Fruit fly (Drosophila melanogaster) whole organism, embryonic: Measurements from ENCODE around the gene Trpgamma.

ENCODE experiments used
- Abd-B ChIP-seq: fragments of 200-800 bp; sonication (Bioruptor generic); optimal IDR thresholded peaks from 2 replicates; lab custom pipeline; 2018; ENCODE audit warnings: missing biosample characterization, mild to moderate bottlenecking, missing genetic modification characterization, moderate library complexity
- Antp ChIP-seq: fragments of 200-800 bp; sonication (Bioruptor generic); optimal IDR thresholded peaks from 3 replicates; lab custom pipeline; 2016; ENCODE audit warnings: missing biosample characterization, missing genetic modification characterization
- Bdp1 ChIP-seq: fragments of 200-800 bp; sonication (Bioruptor generic); optimal IDR thresholded peaks from 3 replicates; lab custom pipeline; 2016; ENCODE audit warnings: missing biosample characterization, missing genetic modification characterization
- CG10209 ChIP-seq: fragments of 200-800 bp; sonication (Bioruptor generic); optimal IDR thresholded peaks from 3 replicates; lab custom pipeline; 2017; ENCODE audit warnings: missing biosample characterization, mild to moderate bottlenecking, missing genetic modification characterization, missing genetic modification reagents
- CG10543 ChIP-seq: fragments of 200-800 bp; sonication (Bioruptor generic); optimal IDR thresholded peaks from 3 replicates; lab custom pipeline; 2017; ENCODE audit warnings: missing biosample characterization, mild to moderate bottlenecking, missing genetic modification characterization, moderate library complexity
- CG11085 ChIP-seq: fragments of 200-800 bp; sonication (Bioruptor generic); IDR thresholded peaks from 2 replicates; pipeline ENCODE4 v1.3.6; 2022; ENCODE audit warnings: missing biosample characterization, missing genetic modification characterization
- CG13123 ChIP-seq: fragments of 200-800 bp; sonication (Bioruptor generic); optimal IDR thresholded peaks from 2 replicates; lab custom pipeline; 2016; ENCODE audit warnings: missing biosample characterization, missing genetic modification characterization
- CG13624 ChIP-seq: fragments of 200-800 bp; sonication (Bioruptor generic); optimal IDR thresholded peaks from 2 replicates; lab custom pipeline; 2016; ENCODE audit warnings: missing biosample characterization, missing genetic modification characterization
- CG1602 ChIP-seq: fragments of 200-800 bp; sonication (Bioruptor generic); optimal IDR thresholded peaks from 3 replicates; lab custom pipeline; 2016; ENCODE audit warnings: missing biosample characterization, missing genetic modification characterization
- CG17359 ChIP-seq: fragments of 200-800 bp; sonication (Bioruptor generic); optimal IDR thresholded peaks from 3 replicates; lab custom pipeline; 2018; ENCODE audit warnings: missing biosample characterization, mild to moderate bottlenecking, missing genetic modification characterization, moderate library complexity
- CG17829 ChIP-seq: fragments of 200-800 bp; optimal IDR thresholded peaks from 2 replicates; lab custom pipeline; 2019; ENCODE audit warnings: missing biosample characterization, mild to moderate bottlenecking, missing genetic modification characterization, moderate library complexity
- CG2129 ChIP-seq: fragments of 200-800 bp; sonication (Bioruptor generic); IDR thresholded peaks from 2 replicates; pipeline ENCODE4 v1.3.6; 2022; ENCODE audit warnings: missing biosample characterization, missing genetic modification characterization; ENCODE audit not compliant: partially characterized antibody
- CG2678 ChIP-seq: fragments of 200-800 bp; sonication (Bioruptor generic); optimal IDR thresholded peaks from 3 replicates; lab custom pipeline; 2019; ENCODE audit warnings: missing biosample characterization, mild to moderate bottlenecking, missing genetic modification characterization, moderate library complexity
- CG3281 ChIP-seq: fragments of 200-800 bp; sonication (Bioruptor generic); optimal IDR thresholded peaks from 3 replicates; lab custom pipeline; 2017; ENCODE audit warnings: missing biosample characterization, mild to moderate bottlenecking, missing genetic modification characterization
- CG33557 ChIP-seq: fragments of 200-800 bp; sonication (Bioruptor generic); optimal IDR thresholded peaks from 2 replicates; lab custom pipeline; 2019; ENCODE audit warnings: missing biosample characterization, mild to moderate bottlenecking, missing genetic modification characterization, moderate library complexity
- CG34422 ChIP-seq: fragments of 200-800 bp; sonication (Bioruptor generic); IDR thresholded peaks from 3 replicates; pipeline ENCODE4 v1.3.6; 2022; ENCODE audit warnings: missing biosample characterization, missing genetic modification characterization
- CG4328 ChIP-seq: fragments of 200-800 bp; sonication (Bioruptor generic); optimal IDR thresholded peaks from 3 replicates; lab custom pipeline; 2017; ENCODE audit warnings: missing biosample characterization, missing genetic modification reagents, missing genetic modification characterization
- CG7357 ChIP-seq: fragments of 200-800 bp; sonication (Bioruptor generic); IDR thresholded peaks from 3 replicates; pipeline ENCODE4 v1.3.6; 2022; ENCODE audit warnings: missing biosample characterization, missing genetic modification characterization
- CG7786 ChIP-seq: fragments of 200-800 bp; sonication (Bioruptor generic); optimal IDR thresholded peaks from 2 replicates; lab custom pipeline; 2016; ENCODE audit warnings: missing biosample characterization, missing genetic modification characterization
- CG7839 ChIP-seq: fragments of 200-800 bp; sonication (Bioruptor generic); optimal IDR thresholded peaks from 3 replicates; lab custom pipeline; 2018; ENCODE audit warnings: missing biosample characterization, mild to moderate bottlenecking, missing genetic modification characterization, moderate library complexity
- CG9817 ChIP-seq: fragments of 200-800 bp; sonication (Bioruptor generic); optimal IDR thresholded peaks from 2 replicates; lab custom pipeline; 2018; ENCODE audit warnings: missing biosample characterization, mild to moderate bottlenecking, missing genetic modification characterization, moderate library complexity
- CoRest ChIP-seq: fragments of 200-800 bp; sonication (Bioruptor generic); optimal IDR thresholded peaks from 3 replicates; lab custom pipeline; 2018; ENCODE audit warnings: missing biosample characterization, mild to moderate bottlenecking, missing genetic modification characterization, moderate library complexity
- Dfd ChIP-seq, 2 experiments: fragments of >200 bp; optimal IDR thresholded peaks; 2 replicates each; lab custom pipeline; 2017; ENCODE audit warnings: missing biosample characterization in 2 of 2, missing genetic modification characterization in 2 of 2
- GATAe ChIP-seq: fragments of 200-800 bp; sonication (Bioruptor generic); conservative IDR thresholded peaks from 2 replicates; pipeline ENCODE4 v1.3.6; 2022; ENCODE audit warnings: missing biosample characterization, missing genetic modification characterization
- Hand ChIP-seq: fragments of 200-800 bp; sonication (Bioruptor generic); optimal IDR thresholded peaks from 2 replicates; lab custom pipeline; 2017; ENCODE audit warnings: mild to moderate bottlenecking, missing biosample characterization, missing genetic modification reagents, missing genetic modification characterization
- Kr ChIP-seq: fragments of 200-800 bp; sonication (Bioruptor generic); optimal IDR thresholded peaks from 2 replicates; lab custom pipeline; 2017; ENCODE audit warnings: missing biosample characterization, mild to moderate bottlenecking, missing genetic modification characterization
- Ravus ChIP-seq: fragments of 200-800 bp; sonication (Bioruptor generic); IDR thresholded peaks from 2 replicates; pipeline ENCODE4 v1.3.6; 2022; ENCODE audit warnings: missing biosample characterization, missing genetic modification characterization
- Sin3A ChIP-seq: fragments of >200 bp; optimal IDR thresholded peaks from 2 replicates; lab custom pipeline; 2018
- Sox102F ChIP-seq: fragments of 200-800 bp; sonication (Bioruptor generic); optimal IDR thresholded peaks from 2 replicates; lab custom pipeline; 2018; ENCODE audit warnings: missing biosample characterization, mild to moderate bottlenecking, missing genetic modification characterization, moderate library complexity
- Spps ChIP-seq: fragments of 200-800 bp; sonication (Bioruptor generic); optimal IDR thresholded peaks from 2 replicates; lab custom pipeline; 2018; ENCODE audit warnings: missing biosample characterization, mild to moderate bottlenecking, missing genetic modification characterization
- ato ChIP-seq: fragments of 200-800 bp; sonication (Bioruptor generic); IDR thresholded peaks from 2 replicates; pipeline ENCODE4 v1.3.6; 2022; ENCODE audit warnings: missing biosample characterization, missing genetic modification characterization; ENCODE audit not compliant: partially characterized antibody
- az2 ChIP-seq: fragments of 200-800 bp; sonication (Bioruptor generic); optimal IDR thresholded peaks from 3 replicates; lab custom pipeline; 2016; ENCODE audit warnings: missing biosample characterization, missing genetic modification characterization
- bab2 ChIP-seq: fragments of 200-800 bp; sonication (Bioruptor generic); optimal IDR thresholded peaks from 2 replicates; lab custom pipeline; 2016; ENCODE audit warnings: missing biosample characterization, missing genetic modification characterization
- bowl ChIP-seq: fragments of 200-800 bp; sonication (Bioruptor generic); IDR thresholded peaks from 2 replicates; pipeline ENCODE4 v1.3.6; 2022; ENCODE audit warnings: missing biosample characterization, missing genetic modification characterization
- br ChIP-seq: fragments of >200 bp; optimal IDR thresholded peaks from 2 replicates; lab custom pipeline; 2017
- fru ChIP-seq: fragments of >200 bp; optimal IDR thresholded peaks from 2 replicates; lab custom pipeline; 2017
- grn ChIP-seq: fragments of 200-800 bp; sonication (Bioruptor generic); optimal IDR thresholded peaks from 3 replicates; lab custom pipeline; 2017; ENCODE audit warnings: missing biosample characterization, missing genetic modification characterization
- kni ChIP-seq: fragments of 200-800 bp; sonication (Bioruptor generic); optimal IDR thresholded peaks from 3 replicates; lab custom pipeline; 2017; ENCODE audit warnings: mild to moderate bottlenecking, missing biosample characterization, missing genetic modification reagents, missing genetic modification characterization
- luna ChIP-seq: fragments of 200-800 bp; sonication (Bioruptor generic); optimal IDR thresholded peaks from 2 replicates; lab custom pipeline; 2016; ENCODE audit warnings: missing biosample characterization, missing genetic modification characterization
- odd ChIP-seq: fragments of 200-800 bp; sonication (Bioruptor generic); optimal IDR thresholded peaks from 2 replicates; lab custom pipeline; 2017; ENCODE audit warnings: missing biosample characterization, mild to moderate bottlenecking, missing genetic modification characterization
- pan ChIP-seq, 4 experiments: fragments of >200 bp in 3 of 4; fragments of 200-800 bp in 1 of 4; sonication (Bioruptor generic) in 1 of 4; optimal IDR thresholded peaks in 3 of 4; IDR thresholded peaks in 1 of 4; 2 replicates each; pipeline versions ENCODE4 v1.3.6 to Lab custom; 2017 to 2022; ENCODE audit warnings: missing biosample characterization in 2 of 4, missing genetic modification characterization in 2 of 4, mixed read lengths in 1 of 4
- phol ChIP-seq: fragments of 200-800 bp; sonication (Bioruptor generic); optimal IDR thresholded peaks from 3 replicates; lab custom pipeline; 2018; ENCODE audit warnings: missing biosample characterization, mild to moderate bottlenecking, missing genetic modification characterization, moderate library complexity
- psq ChIP-seq: fragments of 200-800 bp; sonication (Bioruptor generic); optimal IDR thresholded peaks from 2 replicates; lab custom pipeline; 2017; ENCODE audit warnings: missing biosample characterization, missing genetic modification characterization
- sim ChIP-seq: fragments of 200-800 bp; sonication (Bioruptor generic); IDR thresholded peaks from 2 replicates; pipeline ENCODE4 v1.3.6; 2022; ENCODE audit warnings: missing biosample characterization, missing genetic modification characterization
- so ChIP-seq: fragments of 200-800 bp; sonication (Bioruptor generic); IDR thresholded peaks from 3 replicates; pipeline ENCODE4 v1.3.6; 2022; ENCODE audit warnings: missing biosample characterization, missing genetic modification characterization
- ttk ChIP-seq: fragments of 200-800 bp; sonication (Bioruptor generic); IDR thresholded peaks from 2 replicates; pipeline ENCODE4 v2.1.2; 2022; ENCODE audit warnings: missing biosample characterization, missing genetic modification characterization
- vvl ChIP-seq: fragments of 200-800 bp; sonication (Bioruptor generic); IDR thresholded peaks from 2 replicates; pipeline ENCODE4 v1.3.6; 2022; ENCODE audit warnings: missing biosample characterization, missing genetic modification characterization
- wdn ChIP-seq: fragments of 200-800 bp; sonication (Bioruptor generic); IDR thresholded peaks from 2 replicates; pipeline ENCODE4 v1.3.6; 2022; ENCODE audit warnings: missing biosample characterization, missing genetic modification characterization
- zen2 ChIP-seq: fragments of 200-800 bp; sonication (Bioruptor generic); IDR thresholded peaks from 3 replicates; pipeline ENCODE4 v1.3.6; 2022; ENCODE audit warnings: missing biosample characterization, missing genetic modification characterization; ENCODE audit not compliant: partially characterized antibody

Trpgamma gene

DNA sequence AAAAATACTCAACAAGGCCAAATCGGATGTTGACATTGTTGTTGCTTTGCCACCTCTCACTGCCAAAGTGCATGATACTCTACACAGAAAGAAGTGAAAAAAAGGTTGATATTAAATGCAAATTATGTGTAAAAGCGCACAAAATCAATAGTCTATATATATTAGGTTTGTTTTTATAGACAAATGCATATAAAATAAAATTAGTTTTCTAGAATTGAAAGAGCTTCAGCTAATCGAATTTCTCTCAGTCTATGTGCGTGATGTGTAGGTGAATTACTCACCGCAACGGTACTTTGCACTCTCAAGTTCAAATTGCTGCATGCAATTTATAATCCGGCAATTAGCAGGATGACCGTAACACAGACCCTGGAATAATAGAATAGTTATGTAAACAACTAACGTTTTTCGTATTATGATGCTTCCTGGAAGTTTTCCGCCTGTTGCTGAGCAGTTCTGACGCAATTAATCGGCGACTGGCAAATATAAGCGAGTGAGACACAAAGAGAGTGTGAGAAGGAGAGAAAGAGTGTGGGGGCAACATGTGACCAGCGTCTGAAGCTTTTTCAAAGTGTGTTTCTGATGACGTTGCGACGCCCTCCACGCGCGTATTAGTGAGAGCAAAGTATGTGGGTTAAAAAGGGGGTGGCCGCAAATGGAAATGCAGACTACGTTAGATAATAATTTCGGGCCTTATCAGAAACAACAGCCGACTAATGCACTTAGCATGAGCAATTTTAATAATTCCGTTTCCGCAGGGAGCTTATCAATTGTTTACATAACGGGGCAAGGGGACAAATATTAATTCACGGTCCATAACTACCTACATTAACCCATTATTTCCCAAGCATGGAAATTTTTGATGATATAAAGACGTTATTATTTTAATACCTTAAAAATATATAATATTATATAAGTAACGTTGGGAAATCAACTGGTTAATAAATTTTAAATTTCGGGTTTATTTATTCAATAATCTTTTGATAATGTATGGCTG, 44.5 kb upstream of the Trpgamma start (continued):
- TF ChIP-seq bab2 (GFP tag; lab: Kevin White, UChicago) (peak; percentile 78), Sox102F (GFP tag; lab: Kevin White, UChicago) (peak; percentile 96), kni (GFP tag; lab: Kevin White, UChicago) (no peak), Ravus (GFP tag; lab: Robert Waterston, UW) (peak; percentile 80), CG34422 (GFP tag; lab: Robert Waterston, UW) (peak; percentile 97), Abd-B (GFP tag; lab: Kevin White, UChicago) (peak; percentile 85), odd (GFP tag; lab: Kevin White, UChicago) (peak; percentile 80), Spps (peak; percentile 91), CG13624 (GFP tag; lab: Kevin White, UChicago) (peak; percentile 70), CG2129 (GFP tag; lab: Robert Waterston, UW) (no peak), vvl (GFP tag; lab: Robert Waterston, UW) (peak; percentile 98), CG17359 (peak; percentile 98), br (no peak), az2 (peak; percentile 79), CG1602 (peak; percentile 86), so (GFP tag; lab: Robert Waterston, UW) (peak; percentile 94), CG7357 (GFP tag; lab: Robert Waterston, UW) (peak; percentile 81; the same call in 2 of the 3 replicates), CG4328 (GFP tag; lab: Kevin White, UChicago) (peak; percentile 77), Sin3A (lab: Kevin White, UChicago) (no peak), CG7786 (GFP tag; lab: Kevin White, UChicago) (peak; percentile 51), CG7839 (tag; lab: Kevin White, UChicago) (peak; percentile 94), CG33557 (GFP tag; lab: Kevin White, UChicago) (no peak), ato (GFP tag; lab: Robert Waterston, UW) (no peak), Kr (GFP tag; lab: Kevin White, UChicago) (no peak), CoRest (peak; percentile 93), fru (no peak), CG11085 (peak; percentile 89), psq (GFP tag; lab: Kevin White, UChicago) (peak; percentile 61), CG3281 (GFP tag; lab: Kevin White, UChicago) (peak; percentile 88), Bdp1 (GFP tag; lab: Kevin White, UChicago) (peak; percentile 35), sim (GFP tag; lab: Robert Waterston, UW) (peak; percentile 94), bowl (GFP tag; lab: Robert Waterston, UW) (peak; percentile 91), CG13123 (GFP tag; lab: Kevin White, UChicago) (peak; percentile 81), CG9817 (peak; percentile 87), CG10543 (GFP tag; lab: Kevin White, UChicago) (no peak), Antp (GFP tag; lab: Kevin White, UChicago) (peak; percentile 61), ttk (peak; percentile 94), wdn (peak; percentile 85), phol (tag; lab: Kevin White, UChicago) (peak; percentile 94), Dfd (GFP tag; optimal IDR thresholded peaks at IDR 0.05; lab: Kevin White, UChicago) (no peak), pan (optimal IDR thresholded peaks at IDR 0.05; lab: Kevin White, UChicago) (no peak), pan (GFP tag; optimal IDR thresholded peaks at IDR 0.05 in 1 of 2, IDR thresholded peaks at IDR 0.05 in 1 of 2) (peak in 1 of 2 experiments; percentile 98), CG2678 (tag; lab: Kevin White, UChicago) (peak; percentile 95), GATAe (GFP tag; lab: Robert Waterston, UW) (peak; percentile 77), luna (GFP tag; lab: Kevin White, UChicago) (no peak), zen2 (GFP tag; lab: Robert Waterston, UW) (no peak), CG10209 (GFP tag; lab: Kevin White, UChicago) (peak; percentile 84), CG17829 (tag; lab: Kevin White, UChicago) (peak; percentile 96), Hand (peak; percentile 77), grn (GFP tag; lab: Kevin White, UChicago) (peak; percentile 55)
